Worm (Caenorhabditis elegans): ENCODE results near the gene fbxa-164.

DNA sequence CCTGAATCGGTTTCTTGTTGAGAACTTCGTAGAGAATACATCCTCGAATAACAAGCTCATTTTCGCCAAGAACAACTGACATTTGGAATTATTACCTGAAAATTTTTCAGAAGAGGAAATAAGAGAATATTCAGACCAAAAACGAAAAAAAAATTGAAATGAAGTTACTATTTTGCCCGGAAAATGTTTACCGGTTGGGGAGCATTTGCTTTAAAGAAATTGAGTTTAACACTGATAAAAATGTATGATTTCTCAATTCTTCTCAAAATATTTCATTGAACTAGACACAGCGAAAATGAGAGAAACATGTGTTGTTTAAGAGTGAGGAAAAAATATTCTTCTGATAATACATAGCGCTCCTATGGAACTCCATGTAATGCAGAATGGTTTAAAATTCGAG lies 2.5 kb upstream of the fbxa-164 start, which contains the start of gene fbxa-165:
- no peak for TF ChIP-seq ztf-4 (tag; optimal IDR thresholded peaks at IDR 0.05)
- TF ChIP-seq zag-1 (tag; optimal IDR thresholded peaks at IDR 0.05), result no peak
- TF ChIP-seq nhr-12 (tag; optimal IDR thresholded peaks at IDR 0.05), result no peak
- no peak for TF ChIP-seq alr-1 (tag; optimal IDR thresholded peaks at IDR 0.05; ENCODE audit: borderline replicate concordance)
- TF ChIP-seq nhr-77 (tag; optimal IDR thresholded peaks at IDR 0.05), result no peak
- TF ChIP-seq nhr-28 (tag; optimal IDR thresholded peaks at IDR 0.05), result no peak

All from whole organism, L1 larva.